Worm (Caenorhabditis elegans): ENCODE data around the gene C15C7.4.

The C15C7.4 gene

DNA sequence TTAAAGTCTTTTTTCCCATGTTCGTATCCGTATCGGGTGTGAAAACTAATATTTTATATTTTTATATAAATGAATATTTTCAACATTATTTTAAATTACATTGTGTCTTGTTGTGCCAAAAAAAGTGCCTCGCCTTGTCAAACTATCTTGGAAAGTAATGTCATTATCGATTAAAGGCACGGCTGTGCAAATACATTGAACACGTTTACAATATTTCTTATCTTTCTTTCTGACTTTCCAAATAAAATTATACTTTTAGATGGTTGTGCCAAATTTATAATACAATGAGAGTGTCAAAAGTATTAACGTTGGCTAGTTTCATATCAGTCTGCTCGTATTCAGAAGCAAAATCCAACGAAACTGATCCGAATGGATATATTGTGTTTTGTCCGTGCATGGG, 20.2 kb downstream of the C15C7.4 start, which contains the start of gene pfut-1:
pfut-1 (plus strand) TSS at position 258 of the 400 bp plus-strand sequence.
- no peak for TF ChIP-seq unc-62 (GFP tag; optimal IDR thresholded peaks at IDR 0.05)

DNA sequence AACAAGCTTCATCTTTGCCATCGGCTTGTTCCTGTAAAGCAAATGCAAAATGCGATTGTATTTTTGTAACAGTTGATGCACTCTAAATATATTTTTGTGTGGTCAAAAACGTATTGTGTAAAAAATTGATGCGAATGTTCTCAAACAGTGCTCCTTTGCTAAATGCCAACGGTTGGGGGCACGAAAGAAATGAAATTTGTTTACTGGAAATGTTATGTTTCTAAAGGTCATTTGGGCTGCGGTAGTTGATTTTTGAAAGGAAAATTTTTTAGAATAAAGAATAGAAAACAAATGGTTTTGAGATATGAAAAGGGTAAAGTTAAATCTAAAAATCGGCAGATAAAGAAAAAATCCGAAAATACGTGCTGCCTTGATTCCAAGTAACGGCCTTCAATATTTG, 25.1 kb downstream of the C15C7.4 start, which contains the start of gene C15C7.6:
C15C7.6 (minus strand) TSS at position 101 of the 400 bp plus-strand sequence.
- TF ChIP-seq unc-62 (GFP tag; optimal IDR thresholded peaks at IDR 0.05): no peak

DNA sequence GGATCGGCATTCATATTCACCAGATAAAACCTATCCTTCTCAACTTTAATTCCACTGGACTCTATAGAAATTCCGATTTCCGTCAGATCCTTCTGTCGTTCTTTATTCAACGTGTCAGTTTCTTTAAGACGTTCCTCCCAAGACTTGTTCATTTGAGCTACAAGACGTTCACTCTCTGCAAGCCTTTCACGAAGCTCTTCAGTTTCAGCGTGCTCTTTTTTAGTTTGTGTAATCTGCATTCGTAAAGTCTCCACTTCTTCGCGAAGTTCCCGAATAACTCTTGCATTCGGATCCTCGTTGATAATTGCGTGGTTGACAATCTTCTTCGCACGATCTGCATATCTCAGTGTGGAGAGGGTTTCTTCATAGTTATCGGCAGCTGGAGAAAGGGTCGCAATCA, 31.4 kb downstream of the C15C7.4 start:
- TF ChIP-seq unc-62 (GFP tag; optimal IDR thresholded peaks at IDR 0.05): no peak

DNA sequence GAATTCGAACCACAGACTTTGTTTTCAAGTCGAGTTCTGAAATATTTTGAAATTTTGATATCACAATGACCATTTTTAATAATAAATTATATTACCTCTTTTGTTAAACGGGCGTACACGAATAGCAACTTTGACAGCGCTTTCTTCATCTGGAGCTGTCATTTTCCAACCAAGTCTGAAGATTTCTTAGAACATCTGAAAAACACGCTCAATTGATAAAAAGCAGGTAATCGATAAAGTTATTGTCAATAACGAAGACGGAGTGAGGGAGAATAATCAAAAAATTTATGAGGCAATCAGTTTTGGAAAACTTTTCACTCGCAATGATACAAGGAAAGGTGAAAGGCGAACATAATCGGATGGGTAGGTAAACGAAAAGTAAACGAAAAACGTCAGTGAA, 33.1 kb downstream of the C15C7.4 start, which contains the start of gene klp-4:
klp-4 (minus strand) TSS at position 201 of the 400 bp plus-strand sequence.
- no peak for TF ChIP-seq unc-62 (GFP tag; optimal IDR thresholded peaks at IDR 0.05)

DNA sequence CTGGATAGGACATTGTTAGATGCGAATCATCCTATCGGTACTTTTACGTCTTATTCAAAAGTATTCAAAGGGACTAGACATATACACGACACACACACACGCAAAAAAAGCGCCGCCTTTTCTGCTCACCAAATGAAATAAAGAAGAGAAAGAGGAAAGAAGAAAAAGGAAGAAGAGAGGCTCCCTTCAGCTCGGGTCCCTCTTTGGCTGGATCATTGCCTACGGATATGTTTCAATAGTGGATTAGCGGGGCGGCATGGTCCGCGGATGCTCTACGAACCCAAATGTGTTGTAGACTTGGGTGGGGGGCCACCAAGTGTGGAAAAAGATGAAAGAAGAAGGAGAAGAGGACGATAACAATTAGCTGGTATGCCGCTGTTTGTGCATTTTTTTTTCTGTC, 36.0 kb downstream of the C15C7.4 start:
- no peak for TF ChIP-seq unc-62 (GFP tag; optimal IDR thresholded peaks at IDR 0.05)

DNA sequence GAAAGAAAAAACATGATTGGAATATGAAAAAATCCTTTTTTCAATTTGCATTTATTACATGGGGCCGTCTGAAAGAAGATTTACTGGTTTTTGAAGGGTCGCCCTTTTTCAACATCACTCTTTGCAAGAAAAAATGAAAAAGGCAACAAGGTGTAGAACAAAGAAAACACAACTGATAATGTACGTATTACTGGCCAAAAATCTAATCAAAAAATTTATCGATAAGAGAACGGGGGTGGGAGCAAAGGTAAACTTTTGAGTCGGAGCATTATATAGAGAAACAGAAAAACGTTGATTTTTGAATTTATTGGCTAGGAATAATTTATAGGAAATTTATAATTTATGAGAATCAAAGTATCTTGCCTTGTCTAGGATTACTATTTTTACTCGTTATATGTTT, 36.5 kb downstream of the C15C7.4 start:
- TF ChIP-seq unc-62 (GFP tag; optimal IDR thresholded peaks at IDR 0.05): no peak

DNA sequence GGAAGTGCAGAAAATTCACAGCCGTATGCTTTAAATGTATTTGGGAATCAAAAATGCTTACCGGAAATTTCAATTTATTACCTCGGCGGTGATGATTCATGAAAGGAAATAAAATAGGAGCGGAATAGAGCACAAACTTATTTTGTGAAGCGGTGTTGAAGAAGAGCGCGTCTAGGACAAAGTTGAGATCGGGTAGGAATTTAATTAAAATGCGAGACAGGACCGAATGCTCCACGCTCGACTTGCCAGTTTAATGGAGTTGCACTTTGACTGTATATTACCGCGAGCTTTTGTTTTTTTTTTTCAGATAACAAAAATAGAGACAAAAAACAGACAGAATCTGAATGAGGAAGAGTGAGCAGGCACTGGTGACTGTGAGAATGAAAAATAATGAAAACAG, 39.3 kb downstream of the C15C7.4 start:
- no peak for TF ChIP-seq unc-62 (GFP tag; optimal IDR thresholded peaks at IDR 0.05)

DNA sequence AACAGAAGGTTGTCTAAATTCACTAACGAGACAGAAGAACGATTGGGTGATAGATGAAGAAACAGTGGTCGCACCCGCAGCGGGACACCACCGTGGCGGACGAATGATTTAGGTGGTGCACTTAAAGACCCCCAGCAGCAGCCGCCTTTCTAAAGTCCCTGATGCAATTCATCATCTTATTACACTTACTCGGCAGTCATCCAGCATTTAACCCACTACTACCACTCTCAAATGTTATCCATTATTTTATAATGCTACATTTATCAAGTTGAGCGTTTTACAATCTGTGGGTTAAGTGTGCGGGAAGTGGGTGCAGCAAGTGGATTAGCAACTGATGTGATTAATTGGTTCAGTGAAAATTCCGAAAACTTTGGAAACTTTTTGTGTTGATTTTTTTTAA, 44.8 kb downstream of the C15C7.4 start:
- no peak for TF ChIP-seq unc-62 (GFP tag; optimal IDR thresholded peaks at IDR 0.05)

DNA sequence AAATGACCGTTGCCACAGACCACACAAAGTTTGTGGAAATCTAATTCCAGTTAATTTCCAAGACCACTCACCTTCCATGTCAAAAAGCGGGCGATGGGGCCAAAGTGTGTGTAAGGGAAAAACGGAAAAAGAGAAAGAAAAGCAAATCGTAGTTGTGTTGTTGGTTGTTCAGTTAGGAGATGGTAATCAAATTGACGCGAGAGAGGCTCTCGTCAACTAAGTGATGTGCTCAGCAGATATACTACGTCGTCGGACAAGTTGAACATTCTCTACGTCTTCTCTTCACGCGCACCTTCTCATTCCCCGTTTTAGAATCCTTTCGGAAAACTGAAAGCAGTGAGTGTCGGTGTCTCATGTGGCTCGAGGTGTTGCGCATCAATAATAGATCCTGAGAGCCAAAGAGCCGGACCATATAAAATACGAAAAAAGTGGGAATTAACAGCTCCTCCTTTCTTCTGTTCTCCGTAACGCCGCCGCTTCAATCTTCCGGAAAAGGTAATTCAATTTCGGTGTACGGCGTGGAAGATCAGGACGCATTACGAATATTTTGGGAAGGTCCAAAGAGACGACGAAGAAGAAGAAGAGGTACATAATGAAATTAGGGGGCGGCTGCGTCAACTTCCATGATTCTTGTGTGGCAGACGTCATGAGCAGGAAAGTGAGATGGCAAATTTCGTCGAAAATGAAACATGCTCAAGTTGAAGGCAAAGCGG, 46.1 kb downstream of the C15C7.4 start:
- TF ChIP-seq unc-62 (GFP tag; optimal IDR thresholded peaks at IDR 0.05): no peak
